Worm (Caenorhabditis elegans): ENCODE data around the gene slc-25A29.

DNA sequence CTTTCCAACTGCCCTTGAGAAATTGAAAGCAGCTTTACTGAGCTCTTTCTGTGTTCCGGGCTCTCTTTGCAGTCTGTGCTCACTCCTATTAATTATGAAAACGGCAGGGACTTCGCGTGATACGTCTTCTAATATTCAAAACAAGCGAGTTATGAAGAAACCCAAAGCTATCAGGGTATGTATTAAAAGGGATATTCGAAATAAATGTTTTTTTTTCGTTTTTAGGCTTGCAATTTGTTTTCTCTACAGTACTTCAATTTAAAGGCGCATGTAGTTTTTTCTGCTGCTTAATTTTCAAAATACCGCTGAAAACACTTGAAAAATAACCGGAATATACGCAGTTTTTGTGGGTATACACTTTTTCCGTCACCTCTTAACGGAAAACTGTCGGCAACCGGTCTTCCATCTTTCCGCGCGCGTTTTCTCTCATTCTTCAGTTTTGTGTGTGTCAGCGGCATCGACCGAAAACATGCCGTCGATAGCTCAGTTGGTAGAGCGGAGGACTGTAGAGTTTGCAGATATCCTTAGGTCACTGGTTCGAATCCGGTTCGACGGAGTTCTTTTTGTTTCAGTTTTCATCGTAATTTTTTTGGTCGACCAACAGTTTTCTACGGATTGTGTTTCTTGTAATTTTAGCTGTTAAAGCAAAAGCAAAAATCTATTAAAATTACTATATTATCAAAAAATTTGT is 31.2 kb upstream of the slc-25A29 start, which contains the start of gene gasr-8:
- TF ChIP-seq elt-3 (tag; optimal IDR thresholded peaks at IDR 0.05) = no peak
- no peak for TF ChIP-seq ztf-4 (tag; optimal IDR thresholded peaks at IDR 0.05)
- TF ChIP-seq blmp-1 (tag; optimal IDR thresholded peaks at IDR 0.05) = no peak
- no peak for TF ChIP-seq pqm-1 (tag; optimal IDR thresholded peaks at IDR 0.05)
- TF ChIP-seq zip-4 (GFP tag; optimal IDR thresholded peaks at IDR 0.05) = no peak
- TF ChIP-seq hlh-4 (tag; optimal IDR thresholded peaks at IDR 0.05) = no peak
- no peak for TF ChIP-seq nhr-11 (tag; optimal IDR thresholded peaks at IDR 0.05)
- TF ChIP-seq elt-2 (tag; optimal IDR thresholded peaks at IDR 0.05) = no peak
- no peak for TF ChIP-seq fkh-10 (GFP tag; optimal IDR thresholded peaks at IDR 0.05)
- TF ChIP-seq nhr-237 (tag; optimal IDR thresholded peaks at IDR 0.05) = no peak
- no peak for TF ChIP-seq tbx-2 (tag; optimal IDR thresholded peaks at IDR 0.05)
- no peak for TF ChIP-seq fkh-4 (tag; optimal IDR thresholded peaks at IDR 0.05; ENCODE audit: borderline replicate concordance)

Measured in whole organism, L1 larva.